Fruit fly (Drosophila melanogaster): Measurements from ENCODE around the gene CG11714.

The CG11714 gene

dm6 chr3L:11554338-11554737, 31.8 kb upstream of the CG11714 start (continued):
- TF ChIP-seq lbe (GFP tag; optimal IDR thresholded peaks at IDR 0.05) = peak; percentile 15
- TF ChIP-seq lab (GFP tag; optimal IDR thresholded peaks at IDR 0.05) = peak; percentile 71
- peak; percentile 73 for TF ChIP-seq CG10366 (GFP tag; IDR thresholded peaks at IDR 0.05)
- TF ChIP-seq dati (GFP tag; IDR thresholded peaks at IDR 0.05) = peak; percentile 54; the same call in 1 of the 2 replicates
- TF ChIP-seq Gsc (GFP tag; IDR thresholded peaks at IDR 0.05) = no peak; the same call in 1 of the 2 replicates
- TF ChIP-seq fd3F (GFP tag; optimal IDR thresholded peaks at IDR 0.05) = no peak
- TF ChIP-seq pita (GFP tag; optimal IDR thresholded peaks at IDR 0.05) = no peak
- TF ChIP-seq pzg (GFP tag; optimal IDR thresholded peaks at IDR 0.05) = no peak
- peak; percentile 2 for TF ChIP-seq en (GFP tag; optimal IDR thresholded peaks at IDR 0.05)
- TF ChIP-seq CG18011 (GFP tag; optimal IDR thresholded peaks at IDR 0.05) = no peak
- peak; percentile 93 for TF ChIP-seq CG6254 (GFP tag; optimal IDR thresholded peaks at IDR 0.05)
- peak; percentile 36 for TF ChIP-seq CG3163 (GFP tag; optimal IDR thresholded peaks at IDR 0.05)
- peak; percentile 64 for TF ChIP-seq Fer3 (tag; optimal IDR thresholded peaks at IDR 0.05)
- TF ChIP-seq CG43689 (GFP tag; IDR thresholded peaks at IDR 0.05) = 0 out of 2 replicates have a peak, but pooled peaks have one; percentile 32
- TF ChIP-seq hkb (optimal IDR thresholded peaks at IDR 0.05) = no peak
- TF ChIP-seq hkb (GFP tag; IDR thresholded peaks at IDR 0.05) = peak; percentile 83
- TF ChIP-seq ac (GFP tag; optimal IDR thresholded peaks at IDR 0.05) = peak; percentile 98
- TF ChIP-seq CG3838 (GFP tag; optimal IDR thresholded peaks at IDR 0.05) = peak; percentile 61
- peak; percentile 20; the same call in 1 of the 2 replicates for TF ChIP-seq CG9932 (GFP tag; IDR thresholded peaks at IDR 0.05)
- peak; percentile 56; the same call in 1 of the 2 replicates for TF ChIP-seq CG4360 (GFP tag; IDR thresholded peaks at IDR 0.05)
- TF ChIP-seq maf-S (GFP tag; optimal IDR thresholded peaks at IDR 0.05) = peak; percentile 61
- TF ChIP-seq CG6654 (GFP tag; optimal IDR thresholded peaks at IDR 0.05) = peak; percentile 48
- peak; percentile 40 for TF ChIP-seq CrebB (tag; optimal IDR thresholded peaks at IDR 0.05)
- peak; percentile 72 for TF ChIP-seq CG12659 (GFP tag; optimal IDR thresholded peaks at IDR 0.05)
- peak; percentile 63 for TF ChIP-seq Bdp1 (GFP tag; optimal IDR thresholded peaks at IDR 0.05)
- TF ChIP-seq CG3847 (GFP tag; IDR thresholded peaks at IDR 0.05) = 0 out of 2 replicates have a peak, but pooled peaks have one; percentile 15
- TF ChIP-seq HLHmδ (GFP tag; optimal IDR thresholded peaks at IDR 0.05) = no peak
- peak; percentile 60 for TF ChIP-seq CG14667 (GFP tag; IDR thresholded peaks at IDR 0.05)
- TF ChIP-seq D19A (tag; optimal IDR thresholded peaks at IDR 0.05) = peak; percentile 89
- no peak for TF ChIP-seq Tbp (GFP tag; optimal IDR thresholded peaks at IDR 0.05)
- TF ChIP-seq ssp (GFP tag; IDR thresholded peaks at IDR 0.05) = peak; percentile 62
- peak; percentile 67; the same call in 1 of the 2 replicates for TF ChIP-seq ro (GFP tag; IDR thresholded peaks at IDR 0.05)
- TF ChIP-seq Pdp1 (GFP tag; optimal IDR thresholded peaks at IDR 0.05) = peak; percentile 57 to 78
- peak; percentile 81 for TF ChIP-seq CG17568 (GFP tag; optimal IDR thresholded peaks at IDR 0.05)
- peak; percentile 36 for TF ChIP-seq Dek (tag; optimal IDR thresholded peaks at IDR 0.05)
- peak; percentile 33 for TF ChIP-seq Ets97D (GFP tag; optimal IDR thresholded peaks at IDR 0.05)
- TF ChIP-seq kah (GFP tag; optimal IDR thresholded peaks at IDR 0.05) = peak; percentile 67
- peak; percentile 67 for TF ChIP-seq Dad (GFP tag; optimal IDR thresholded peaks at IDR 0.05)
- peak; percentile 93 for TF ChIP-seq CG8924 (tag; optimal IDR thresholded peaks at IDR 0.05)
- peak; percentile 63; the same call in 3 of the 4 replicates for TF ChIP-seq Gug (GFP tag; IDR thresholded peaks at IDR 0.05)
- TF ChIP-seq schlank (tag; optimal IDR thresholded peaks at IDR 0.05) = no peak
- TF ChIP-seq mam (GFP tag; optimal IDR thresholded peaks at IDR 0.05) = peak; percentile 20
- peak; percentile 74 for TF ChIP-seq CG1024 (GFP tag; IDR thresholded peaks at IDR 0.05)
- TF ChIP-seq vvl (GFP tag; IDR thresholded peaks at IDR 0.05) = peak; percentile 96
- TF ChIP-seq ci (GFP tag; IDR thresholded peaks at IDR 0.05) = peak; percentile 89
- TF ChIP-seq ham (GFP tag; IDR thresholded peaks at IDR 0.05) = no peak
- peak; percentile 97 for TF ChIP-seq Xrp1 (GFP tag; IDR thresholded peaks at IDR 0.05)
- TF ChIP-seq Mrtf (GFP tag; IDR thresholded peaks at IDR 0.05) = peak; percentile 61; the same call in 2 of the 3 replicates
- peak; percentile 39; the same call in 1 of the 3 replicates for TF ChIP-seq gce (GFP tag; IDR thresholded peaks at IDR 0.05)
- no peak for TF ChIP-seq lov (optimal IDR thresholded peaks at IDR 0.05)
- peak; percentile 92 for TF ChIP-seq lov (GFP tag; IDR thresholded peaks at IDR 0.05)
- peak; percentile 70 for TF ChIP-seq Usf (GFP tag; optimal IDR thresholded peaks at IDR 0.05)
